Fruit fly (Drosophila melanogaster) whole organism, embryonic: ENCODE measurements around the gene Mgat4a.

Experiments used
- ATbp ChIP-seq: fragments of 200-800 bp; sonication (Bioruptor generic); optimal IDR thresholded peaks from 2 replicates; lab custom pipeline; 2017; ENCODE audit warnings: missing biosample characterization, mild to moderate bottlenecking, missing genetic modification characterization, missing genetic modification reagents
- Blimp-1 ChIP-seq: fragments of 200-800 bp; sonication (Bioruptor generic); optimal IDR thresholded peaks from 3 replicates; lab custom pipeline; 2018; ENCODE audit warnings: missing biosample characterization, missing genetic modification characterization, mild to moderate bottlenecking, moderate library complexity, missing genetic modification reagents
- CG10543 ChIP-seq: fragments of 200-800 bp; sonication (Bioruptor generic); optimal IDR thresholded peaks from 3 replicates; lab custom pipeline; 2017; ENCODE audit warnings: missing biosample characterization, mild to moderate bottlenecking, missing genetic modification characterization, moderate library complexity
- CG10979 ChIP-seq: fragments of 200-800 bp; sonication (Bioruptor generic); optimal IDR thresholded peaks from 2 replicates; lab custom pipeline; 2018; ENCODE audit warnings: missing biosample characterization, mild to moderate bottlenecking, missing genetic modification characterization, moderate library complexity
- CG11696 ChIP-seq: fragments of 200-800 bp; sonication (Bioruptor generic); IDR thresholded peaks from 2 replicates; pipeline ENCODE4 v1.3.6; 2022; ENCODE audit warnings: missing biosample characterization, missing genetic modification characterization
- CG11723 ChIP-seq: fragments of 200-800 bp; sonication (Bioruptor generic); optimal IDR thresholded peaks from 2 replicates; lab custom pipeline; 2017; ENCODE audit warnings: missing biosample characterization, mild to moderate bottlenecking, missing genetic modification characterization
- CG12236 ChIP-seq: fragments of 200-800 bp; sonication (Bioruptor generic); optimal IDR thresholded peaks from 2 replicates; lab custom pipeline; 2016; ENCODE audit warnings: missing biosample characterization, missing genetic modification characterization
- CG13296 ChIP-seq: fragments of 200-800 bp; sonication (Bioruptor generic); optimal IDR thresholded peaks from 3 replicates; lab custom pipeline; 2018; ENCODE audit warnings: missing biosample characterization, mild to moderate bottlenecking, missing genetic modification characterization
- CG13775 ChIP-seq: fragments of 200-800 bp; sonication (Bioruptor generic); optimal IDR thresholded peaks from 3 replicates; lab custom pipeline; 2017; ENCODE audit warnings: missing biosample characterization, mild to moderate bottlenecking, missing genetic modification characterization
- CG15011 ChIP-seq: fragments of 200-800 bp; sonication (Bioruptor generic); optimal IDR thresholded peaks from 3 replicates; lab custom pipeline; 2018; ENCODE audit warnings: missing biosample characterization, mild to moderate bottlenecking, missing genetic modification characterization
- CG15269 ChIP-seq: fragments of 200-800 bp; sonication (Bioruptor generic); optimal IDR thresholded peaks from 2 replicates; lab custom pipeline; 2018; ENCODE audit warnings: missing biosample characterization, mild to moderate bottlenecking, missing genetic modification characterization, moderate library complexity
- CG16815 ChIP-seq: fragments of 200-800 bp; sonication (Bioruptor generic); optimal IDR thresholded peaks from 3 replicates; lab custom pipeline; 2017; ENCODE audit warnings: missing biosample characterization, mild to moderate bottlenecking, missing genetic modification characterization
- CG1792 ChIP-seq: fragments of 200-800 bp; sonication (Bioruptor generic); optimal IDR thresholded peaks from 2 replicates; lab custom pipeline; 2016; ENCODE audit warnings: missing biosample characterization, missing genetic modification characterization
- CG18262 ChIP-seq: fragments of 200-800 bp; optimal IDR thresholded peaks from 3 replicates; lab custom pipeline; 2019; ENCODE audit warnings: missing biosample characterization, mild to moderate bottlenecking, missing genetic modification characterization, moderate library complexity
- CG3847 ChIP-seq: fragments of 200-800 bp; sonication (Bioruptor generic); IDR thresholded peaks from 2 replicates; pipeline ENCODE4 v1.3.6; 2022; ENCODE audit warnings: missing biosample characterization, missing genetic modification characterization
- CG4328 ChIP-seq: fragments of 200-800 bp; sonication (Bioruptor generic); optimal IDR thresholded peaks from 3 replicates; lab custom pipeline; 2017; ENCODE audit warnings: missing biosample characterization, missing genetic modification reagents, missing genetic modification characterization
- CG4424 ChIP-seq: fragments of 200-800 bp; sonication (Bioruptor generic); optimal IDR thresholded peaks from 3 replicates; lab custom pipeline; 2016; ENCODE audit warnings: missing biosample characterization, missing genetic modification characterization
- CG5245 ChIP-seq: fragments of 200-800 bp; sonication (Bioruptor generic); optimal IDR thresholded peaks from 3 replicates; lab custom pipeline; 2016; ENCODE audit warnings: missing biosample characterization, missing genetic modification characterization
- CG9932 ChIP-seq: fragments of 200-800 bp; sonication (Bioruptor generic); IDR thresholded peaks from 2 replicates; pipeline ENCODE4 v1.3.6; 2022; ENCODE audit warnings: missing biosample characterization, missing genetic modification characterization
- Dad ChIP-seq: fragments of 200-800 bp; sonication (Bioruptor generic); optimal IDR thresholded peaks from 3 replicates; lab custom pipeline; 2016; ENCODE audit warnings: missing biosample characterization, missing genetic modification characterization
- Dref ChIP-seq: fragments of 200-800 bp; sonication (Bioruptor generic); IDR thresholded peaks from 2 replicates; pipeline ENCODE4 v1.3.6; 2022; ENCODE audit warnings: missing biosample characterization, missing genetic modification characterization
- E2f1 ChIP-seq: fragments of 200-800 bp; sonication (Bioruptor generic); IDR thresholded peaks from 2 replicates; pipeline ENCODE4 v1.3.6; 2022; ENCODE audit warnings: missing biosample characterization, missing genetic modification characterization
- Ets97D ChIP-seq: fragments of 200-800 bp; sonication (Bioruptor generic); optimal IDR thresholded peaks from 3 replicates; lab custom pipeline; 2016; ENCODE audit warnings: missing biosample characterization, missing genetic modification characterization
- Gsc ChIP-seq: fragments of 200-800 bp; sonication (Bioruptor generic); IDR thresholded peaks from 2 replicates; pipeline ENCODE4 v1.3.6; 2022; ENCODE audit warnings: missing biosample characterization, missing genetic modification characterization
- Gug ChIP-seq: fragments of 200-800 bp; sonication (Bioruptor generic); IDR thresholded peaks from 4 replicates; pipeline ENCODE4 v1.3.6; 2022; ENCODE audit warnings: missing biosample characterization, missing genetic modification characterization
- H15 ChIP-seq: fragments of 200-800 bp; sonication (Bioruptor generic); IDR thresholded peaks from 3 replicates; pipeline ENCODE4 v1.3.6; 2022; ENCODE audit warnings: missing biosample characterization, missing genetic modification characterization
- HmgD ChIP-seq: fragments of 200-800 bp; sonication (Bioruptor generic); optimal IDR thresholded peaks from 3 replicates; lab custom pipeline; 2016; ENCODE audit warnings: missing biosample characterization, missing genetic modification characterization
- Lpt ChIP-seq: fragments of >200 bp; optimal IDR thresholded peaks from 2 replicates; lab custom pipeline; 2018; ENCODE audit warnings: missing biosample characterization, missing genetic modification characterization
- MESR4 ChIP-seq: fragments of 200-800 bp; sonication (Bioruptor generic); optimal IDR thresholded peaks from 2 replicates; lab custom pipeline; 2018; ENCODE audit warnings: missing biosample characterization, mild to moderate bottlenecking, missing genetic modification characterization, moderate library complexity
- Oaz ChIP-seq: fragments of 200-800 bp; sonication (Bioruptor generic); IDR thresholded peaks from 2 replicates; pipeline ENCODE4 v1.3.6; 2022; ENCODE audit warnings: missing biosample characterization, missing genetic modification characterization
- Ravus ChIP-seq: fragments of 200-800 bp; sonication (Bioruptor generic); IDR thresholded peaks from 2 replicates; pipeline ENCODE4 v1.3.6; 2022; ENCODE audit warnings: missing biosample characterization, missing genetic modification characterization
- Sin3A ChIP-seq: fragments of >200 bp; optimal IDR thresholded peaks from 2 replicates; lab custom pipeline; 2018
- Ssrp ChIP-seq: fragments of 200-800 bp; sonication (Bioruptor generic); optimal IDR thresholded peaks from 2 replicates; lab custom pipeline; 2018; ENCODE audit warnings: missing biosample characterization, mild to moderate bottlenecking, missing genetic modification characterization, moderate library complexity
- Vsx1 ChIP-seq: fragments of 200-800 bp; sonication (Bioruptor generic); optimal IDR thresholded peaks from 2 replicates; lab custom pipeline; 2017; ENCODE audit warnings: missing biosample characterization, mild to moderate bottlenecking, missing genetic modification characterization, missing genetic modification reagents
- crc ChIP-seq: fragments of 200-800 bp; sonication (Bioruptor generic); optimal IDR thresholded peaks from 2 replicates; lab custom pipeline; 2016; ENCODE audit warnings: missing biosample characterization, missing genetic modification characterization
- crol ChIP-seq: fragments of 200-800 bp; sonication (Bioruptor generic); IDR thresholded peaks from 2 replicates; pipeline ENCODE4 v1.3.6; 2022; ENCODE audit warnings: missing biosample characterization, missing genetic modification characterization
- da ChIP-seq: fragments of 200-800 bp; sonication (Bioruptor generic); optimal IDR thresholded peaks from 2 replicates; lab custom pipeline; 2016; ENCODE audit warnings: missing biosample characterization, missing genetic modification characterization
- fru ChIP-seq: fragments of >200 bp; optimal IDR thresholded peaks from 2 replicates; lab custom pipeline; 2017
- gt ChIP-seq: fragments of 200-800 bp; sonication (Bioruptor generic); IDR thresholded peaks from 2 replicates; pipeline ENCODE4 v1.3.6; 2022; ENCODE audit warnings: missing biosample characterization, missing genetic modification characterization
- klu ChIP-seq: fragments of 200-800 bp; sonication (Bioruptor generic); IDR thresholded peaks from 2 replicates; pipeline ENCODE4 v1.3.6; 2022; ENCODE audit warnings: missing biosample characterization, missing genetic modification characterization
- lola ChIP-seq, 3 experiments: fragments of >200 bp in 2 of 3; fragments of 200-800 bp in 1 of 3; sonication (Bioruptor generic) in 1 of 3; optimal IDR thresholded peaks; 2 replicates each; lab custom pipeline; 2017 to 2019; ENCODE audit warnings: missing biosample characterization in 3 of 3, missing genetic modification characterization in 3 of 3, mild to moderate bottlenecking in 1 of 3, moderate library complexity in 1 of 3
- seq ChIP-seq: fragments of 200-800 bp; sonication (Bioruptor generic); IDR thresholded peaks from 2 replicates; pipeline ENCODE4 v1.3.6; 2022; ENCODE audit warnings: missing biosample characterization, missing genetic modification characterization
- shn ChIP-seq: fragments of 200-800 bp; sonication (Bioruptor generic); optimal IDR thresholded peaks from 3 replicates; lab custom pipeline; 2016; ENCODE audit warnings: missing biosample characterization, missing genetic modification characterization
- sr ChIP-seq: fragments of 200-800 bp; sonication (Bioruptor generic); IDR thresholded peaks from 3 replicates; pipeline ENCODE4 v1.3.6; 2022; ENCODE audit warnings: missing biosample characterization, missing genetic modification characterization
- tap ChIP-seq: fragments of 200-800 bp; optimal IDR thresholded peaks from 3 replicates; lab custom pipeline; 2019; ENCODE audit warnings: missing biosample characterization, mild to moderate bottlenecking, missing genetic modification characterization, moderate library complexity
- tin ChIP-seq: fragments of 200-800 bp; sonication (Bioruptor generic); optimal IDR thresholded peaks from 3 replicates; lab custom pipeline; 2016; ENCODE audit warnings: missing biosample characterization, missing genetic modification characterization
- toy ChIP-seq: fragments of 200-800 bp; sonication (Bioruptor generic); IDR thresholded peaks from 2 replicates; pipeline ENCODE4 v1.3.6; 2022; ENCODE audit warnings: missing biosample characterization, missing genetic modification characterization
- trem ChIP-seq: fragments of 200-800 bp; optimal IDR thresholded peaks from 3 replicates; lab custom pipeline; 2019; ENCODE audit warnings: missing biosample characterization, mild to moderate bottlenecking, missing genetic modification characterization, moderate library complexity
- tup ChIP-seq: fragments of 200-800 bp; sonication (Bioruptor generic); optimal IDR thresholded peaks from 2 replicates; lab custom pipeline; 2016; ENCODE audit warnings: missing biosample characterization, mild to moderate bottlenecking, missing genetic modification characterization, moderate library complexity
- zf30C ChIP-seq: fragments of 200-800 bp; sonication (Bioruptor generic); optimal IDR thresholded peaks from 3 replicates; lab custom pipeline; 2018; ENCODE audit warnings: missing biosample characterization, mild to moderate bottlenecking, missing genetic modification characterization

Gene Mgat4a

DNA sequence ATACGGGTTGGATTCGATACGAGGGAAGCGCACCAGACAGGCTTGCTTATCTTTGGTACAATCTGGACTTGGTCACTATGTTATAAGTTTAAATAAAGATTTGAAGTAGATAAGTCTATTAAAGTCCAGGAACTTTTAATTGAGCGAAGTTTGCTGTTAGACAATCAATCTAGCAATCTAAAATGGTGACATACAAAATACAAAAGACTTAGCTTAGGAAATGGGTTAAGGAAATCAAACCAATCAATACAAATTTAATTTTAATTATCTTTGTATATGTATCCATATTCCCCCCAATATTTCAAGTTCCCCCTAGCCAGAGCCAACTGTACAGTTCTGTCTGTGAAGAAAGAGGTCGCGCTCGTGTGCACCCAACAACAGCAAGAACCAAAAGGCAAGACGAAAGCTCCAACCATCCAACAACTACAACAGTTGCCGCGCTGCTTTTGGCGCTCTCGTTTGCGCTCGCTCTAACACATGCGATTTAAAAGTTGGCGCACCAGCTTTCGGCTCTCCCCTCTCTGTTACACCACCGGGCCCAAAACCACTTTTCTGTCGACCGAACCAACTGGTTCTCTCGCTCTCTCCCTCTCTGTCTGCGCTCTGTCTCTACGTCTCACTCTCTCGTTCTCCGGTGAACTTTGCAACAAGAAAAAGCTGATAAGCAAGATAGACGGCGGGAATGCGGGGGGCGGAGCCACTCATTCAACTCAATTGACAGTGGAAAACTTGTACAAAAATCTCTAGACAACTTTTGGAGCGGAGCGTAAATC lies 5.7 kb upstream of the Mgat4a start (continued):
- TF ChIP-seq CG18262 (peak; percentile 87), Gug (peak; percentile 84; the same call in 3 of the 4 replicates), Blimp-1 (GFP tag; lab: Kevin White, UChicago) (peak; percentile 77), crc (GFP tag; lab: Kevin White, UChicago) (peak; percentile 44), gt (0 out of 2 replicates have a peak, but pooled peaks have one; percentile 15), CG13296 (peak; percentile 86), CG15269 (tag; lab: Kevin White, UChicago) (peak; percentile 93), klu (GFP tag; lab: Robert Waterston, UW) (peak; percentile 66), CG10979 (tag; lab: Kevin White, UChicago) (peak; percentile 77), HmgD (GFP tag; lab: Kevin White, UChicago) (no peak), zf30C (GFP tag; lab: Kevin White, UChicago) (no peak), tap (tag; lab: Kevin White, UChicago) (peak; percentile 82), Ravus (GFP tag; lab: Robert Waterston, UW) (peak; percentile 30), E2f1 (GFP tag; lab: Robert Waterston, UW) (peak; percentile 79), MESR4 (GFP tag; lab: Kevin White, UChicago) (no peak), Dref (GFP tag; lab: Robert Waterston, UW) (no peak), sr (no peak; the same call in 2 of the 3 replicates), CG9932 (GFP tag; lab: Robert Waterston, UW) (peak; percentile 86), tup (GFP tag; lab: Kevin White, UChicago) (peak; percentile 55), CG4328 (GFP tag; lab: Kevin White, UChicago) (peak; percentile 86), ATbp (peak; percentile 78), lola (GFP tag; optimal IDR thresholded peaks at IDR 0.05; lab: Kevin White, UChicago) (peak in 1 of 3 experiments; percentile 72), crol (GFP tag; lab: Robert Waterston, UW) (peak; percentile 99), H15 (GFP tag; lab: Robert Waterston, UW) (peak; percentile 80), Vsx1 (GFP tag; lab: Kevin White, UChicago) (peak; percentile 48), shn (GFP tag; lab: Kevin White, UChicago) (peak; percentile 72), tin (GFP tag; lab: Kevin White, UChicago) (peak; percentile 80), CG11723 (GFP tag; lab: Kevin White, UChicago) (peak; percentile 81), Gsc (GFP tag; lab: Robert Waterston, UW) (no peak), CG15011 (GFP tag; lab: Kevin White, UChicago) (peak; percentile 86), CG10543 (peak; percentile 77), Sin3A (lab: Kevin White, UChicago) (no peak), Dad (GFP tag; lab: Kevin White, UChicago) (peak; percentile 31), trem (tag; lab: Kevin White, UChicago) (peak; percentile 38), CG11696 (GFP tag; lab: Robert Waterston, UW) (0 out of 2 replicates have a peak, but pooled peaks have one; percentile 19), seq (GFP tag; lab: Robert Waterston, UW) (peak; percentile 89), CG5245 (peak; percentile 70), fru (lab: Kevin White, UChicago) (no peak), CG12236 (peak; percentile 10), CG13775 (peak; percentile 81), Lpt (GFP tag; lab: Kevin White, UChicago) (no peak), Oaz (GFP tag; lab: Robert Waterston, UW) (peak; percentile 74), Ssrp (peak; percentile 89), CG16815 (GFP tag; lab: Kevin White, UChicago) (peak; percentile 78), toy (GFP tag; lab: Robert Waterston, UW) (0 out of 2 replicates have a peak, but pooled peaks have one; percentile 11), da (GFP tag; lab: Kevin White, UChicago) (no peak), Ets97D (GFP tag; lab: Kevin White, UChicago) (peak; percentile 22), CG1792 (GFP tag; lab: Kevin White, UChicago) (peak; percentile 21), CG4424 (GFP tag; lab: Kevin White, UChicago) (peak; percentile 85), CG3847 (GFP tag; lab: Robert Waterston, UW) (peak; percentile 82)
